Worm (Caenorhabditis elegans) whole organism, early embryonic: ENCODE results near the gene fkb-6.

Experiments used
- F13C5.2 ChIP-seq: sonication (generic microtip); optimal IDR thresholded peaks from 2 replicates; lab custom pipeline; 2017; ENCODE audit warnings: mild to moderate bottlenecking, missing genetic modification characterization, inconsistent platforms, missing compliant biosample characterization
- ama-1 ChIP-seq: fragments of 150-350 bp; optimal IDR thresholded peaks from 2 replicates; lab custom pipeline; 2014
- ceh-36 ChIP-seq: sonication (generic microtip); optimal IDR thresholded peaks from 2 replicates; lab custom pipeline; 2016; ENCODE audit warnings: missing genetic modification characterization, inconsistent platforms, missing compliant biosample characterization
- flt-1 ChIP-seq: fragments of 200-800 bp; sonication (Bioruptor generic); IDR thresholded peaks from 2 replicates; pipeline ENCODE4 v1.3.6; 2022; ENCODE audit warnings: missing genetic modification characterization, missing compliant biosample characterization
- hmbx-1 ChIP-seq: sonication (generic microtip); optimal IDR thresholded peaks from 2 replicates; lab custom pipeline; 2016; ENCODE audit warnings: mild to moderate bottlenecking, missing genetic modification characterization, missing compliant biosample characterization
- tra-4 ChIP-seq: sonication (generic microtip); optimal IDR thresholded peaks from 2 replicates; lab custom pipeline; 2017; ENCODE audit warnings: missing genetic modification characterization, missing compliant biosample characterization

DNA sequence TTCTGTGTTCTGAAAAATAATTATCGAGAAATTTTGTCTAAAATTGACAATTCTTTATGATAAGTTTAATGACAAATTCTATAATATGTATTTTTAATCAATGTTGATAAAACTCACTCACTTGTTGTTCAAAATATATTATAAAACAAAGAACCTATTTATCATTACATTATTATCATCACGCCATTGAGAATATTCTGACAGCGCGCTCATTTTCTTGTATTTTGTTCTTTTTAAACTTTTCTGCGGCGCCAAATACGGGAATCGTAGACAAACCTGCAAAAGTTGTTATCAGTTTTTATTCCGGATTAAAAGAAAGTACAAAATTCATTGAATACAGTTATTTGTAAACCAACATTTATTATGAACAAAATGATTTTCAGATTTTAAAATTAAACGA lies 20.4 kb downstream of the fkb-6 start:
- TF ChIP-seq flt-1 (GFP tag; lab: Robert Waterston, UW): no peak
- TF ChIP-seq hmbx-1 (tag; lab: Kevin White, UChicago): no peak
- no peak for TF ChIP-seq ama-1 (lab: Kevin White, UChicago)
- TF ChIP-seq F13C5.2: no peak
- no peak for TF ChIP-seq ceh-36 (tag; lab: Kevin White, UChicago)
- TF ChIP-seq tra-4 (tag; lab: Kevin White, UChicago): no peak
